Worm (Caenorhabditis elegans): ENCODE data around the gene Y14H12A.2.

ce11 chrII:3954018-3954417, 35.5 kb downstream of the Y14H12A.2 start:
- TF ChIP-seq T22C8.4 (GFP tag; IDR thresholded peaks at IDR 0.05) (no peak), ztf-23 (GFP tag; IDR thresholded peaks at IDR 0.05) (no peak), klf-2 (GFP tag; conservative IDR thresholded peaks at IDR 0.05) (no peak), flt-1 (GFP tag; IDR thresholded peaks at IDR 0.05) (no peak), ztf-29 (GFP tag; IDR thresholded peaks at IDR 0.05) (no peak), ref-1 (GFP tag; conservative IDR thresholded peaks at IDR 0.05) (no peak)
